Worm (Caenorhabditis elegans) whole organism, L1 larva: ENCODE results near the gene ops-1.

Experiments used
- C04F5.9 ChIP-seq: sonication (generic microtip); optimal IDR thresholded peaks from 2 replicates; lab custom pipeline; 2016; ENCODE audit warnings: missing genetic modification characterization, missing compliant biosample characterization
- C16A3.4 ChIP-seq: fragments of 150-350 bp; optimal IDR thresholded peaks from 2 replicates; lab custom pipeline; 2014; ENCODE audit warnings: missing biosample characterization, missing genetic modification characterization
- Y116A8C.19 ChIP-seq: sonication (generic microtip); optimal IDR thresholded peaks from 2 replicates; lab custom pipeline; 2016; ENCODE audit warnings: missing compliant biosample characterization, missing genetic modification characterization, borderline replicate concordance
- alr-1 ChIP-seq: fragments of 200-800 bp; sonication (Bioruptor generic); optimal IDR thresholded peaks from 2 replicates; lab custom pipeline; 2018; ENCODE audit warnings: borderline replicate concordance, mild to moderate bottlenecking, missing genetic modification characterization, missing compliant biosample characterization
- blmp-1 ChIP-seq: fragments of 150-350 bp; optimal IDR thresholded peaks from 2 replicates; lab custom pipeline; 2014; ENCODE audit warnings: missing biosample characterization, missing genetic modification characterization
- ceh-63 ChIP-seq: fragments of 200-800 bp; sonication (Bioruptor generic); optimal IDR thresholded peaks from 2 replicates; lab custom pipeline; 2018; ENCODE audit warnings: mild to moderate bottlenecking, missing genetic modification characterization, missing compliant biosample characterization
- ceh-88 ChIP-seq: fragments of 200-800 bp; sonication (Bioruptor generic); IDR thresholded peaks from 2 replicates; pipeline ENCODE4 v1.3.6; 2022; ENCODE audit warnings: missing genetic modification characterization, missing compliant biosample characterization
- dpl-1 ChIP-seq, 3 experiments: fragments of 150-350 bp in 2 of 3; sonication (generic microtip) in 1 of 3; optimal IDR thresholded peaks; 2 replicates each; lab custom pipeline; 2014 to 2017; ENCODE audit warnings: missing biosample characterization in 3 of 3, missing genetic modification characterization in 3 of 3, missing genetic modification reagents in 3 of 3
- efl-1 ChIP-seq, 4 experiments: fragments of 150-350 bp; optimal IDR thresholded peaks in 3 of 4; peaks in 1 of 4; 1 replicate in 1 of 4; 2 replicates in 3 of 4; lab custom pipeline; 2014; ENCODE audit warnings: missing biosample characterization in 2 of 4, missing genetic modification characterization in 2 of 4, missing genetic modification reagents in 2 of 4
- egl-13 ChIP-seq: sonication (generic microtip); optimal IDR thresholded peaks from 2 replicates; lab custom pipeline; 2016; ENCODE audit warnings: missing genotype, missing genetic modification reagents, missing genetic modification characterization, missing compliant biosample characterization
- egl-27 ChIP-seq, 2 experiments: fragments of 150-350 bp in 1 of 2; sonication (generic microtip); optimal IDR thresholded peaks; 3 replicates each; lab custom pipeline; 2017 to 2018; ENCODE audit warnings: missing biosample characterization in 2 of 2, missing genetic modification characterization in 2 of 2, missing genetic modification reagents in 2 of 2
- elt-2 ChIP-seq: sonication (generic microtip); optimal IDR thresholded peaks from 2 replicates; lab custom pipeline; 2016; ENCODE audit warnings: missing genetic modification characterization, mild to moderate bottlenecking, inconsistent platforms, missing compliant biosample characterization, missing genetic modification reagents
- elt-3 ChIP-seq, 6 experiments: fragments of 150-350 bp in 1 of 6; sonication (generic microtip); optimal IDR thresholded peaks; 2 replicates each; lab custom pipeline; 2017 to 2018; ENCODE audit warnings: missing biosample characterization in 6 of 6, missing genetic modification characterization in 6 of 6, inconsistent platforms in 1 of 6
- fkh-4 ChIP-seq: sonication (generic microtip); optimal IDR thresholded peaks from 2 replicates; lab custom pipeline; 2016; ENCODE audit warnings: missing compliant biosample characterization, missing genetic modification characterization, borderline replicate concordance
- fkh-8 ChIP-seq: sonication (generic microtip); optimal IDR thresholded peaks from 2 replicates; lab custom pipeline; 2016; ENCODE audit warnings: mild to moderate bottlenecking, missing genetic modification characterization, missing compliant biosample characterization
- fos-1 ChIP-seq: fragments of 150-350 bp; optimal IDR thresholded peaks from 2 replicates; lab custom pipeline; 2014; ENCODE audit warnings: missing biosample characterization, missing genetic modification characterization
- grh-1 ChIP-seq: fragments of 200-800 bp; sonication (Bioruptor generic); IDR thresholded peaks from 2 replicates; pipeline ENCODE4 v1.3.6; 2022; ENCODE audit warnings: missing genetic modification reagents, missing genetic modification characterization, missing compliant biosample characterization
- hlh-4 ChIP-seq: sonication (generic microtip); optimal IDR thresholded peaks from 2 replicates; lab custom pipeline; 2016; ENCODE audit warnings: mild to moderate bottlenecking, missing genetic modification characterization, missing compliant biosample characterization
- irx-1 ChIP-seq: sonication (generic microtip); optimal IDR thresholded peaks from 2 replicates; lab custom pipeline; 2016; ENCODE audit warnings: missing genetic modification characterization, missing compliant biosample characterization
- isw-1 ChIP-seq: fragments of 200-800 bp; sonication (Bioruptor generic); IDR thresholded peaks from 2 replicates; pipeline ENCODE4 v1.3.6; 2022; ENCODE audit warnings: missing genetic modification characterization, missing compliant biosample characterization
- jun-1 ChIP-seq: fragments of 150-350 bp; optimal IDR thresholded peaks from 2 replicates; lab custom pipeline; 2014; ENCODE audit warnings: missing biosample characterization, missing genetic modification reagents, missing genetic modification characterization
- lin-13 ChIP-seq: fragments of 150-350 bp; optimal IDR thresholded peaks from 2 replicates; lab custom pipeline; 2014; ENCODE audit warnings: missing biosample characterization, missing genetic modification reagents, missing genetic modification characterization
- lin-14 ChIP-seq: fragments of 200-800 bp; sonication (Bioruptor generic); optimal IDR thresholded peaks from 2 replicates; lab custom pipeline; 2018; ENCODE audit warnings: mild to moderate bottlenecking, missing genetic modification characterization, moderate library complexity, missing compliant biosample characterization
- lin-15B ChIP-seq: fragments of 150-350 bp; sonication (generic microtip); optimal IDR thresholded peaks from 3 replicates; lab custom pipeline; 2014; ENCODE audit warnings: missing biosample characterization, missing genetic modification characterization
- lin-35 ChIP-seq, 2 experiments: fragments of 150-350 bp; optimal IDR thresholded peaks; 2 replicates each; lab custom pipeline; 2014; ENCODE audit warnings: missing biosample characterization in 2 of 2, missing genetic modification characterization in 2 of 2, missing genetic modification reagents in 2 of 2
- lin-39 ChIP-seq: fragments of 150-350 bp; optimal IDR thresholded peaks from 2 replicates; lab custom pipeline; 2014; ENCODE audit warnings: missing biosample characterization, missing genetic modification reagents, missing genetic modification characterization
- mab-9 ChIP-seq: fragments of 200-800 bp; sonication (Bioruptor generic); IDR thresholded peaks from 2 replicates; pipeline ENCODE4 v1.3.6; 2022; ENCODE audit warnings: missing genetic modification reagents, missing genetic modification characterization, missing compliant biosample characterization
- mep-1 ChIP-seq: fragments of 150-350 bp; optimal IDR thresholded peaks from 2 replicates; lab custom pipeline; 2014; ENCODE audit warnings: missing biosample characterization, missing genetic modification characterization
- nhr-12 ChIP-seq: sonication (generic microtip); optimal IDR thresholded peaks from 2 replicates; lab custom pipeline; 2017; ENCODE audit warnings: missing biosample characterization, missing genetic modification characterization
- nhr-19 ChIP-seq: fragments of 200-800 bp; sonication (Bioruptor generic); conservative IDR thresholded peaks from 2 replicates; pipeline ENCODE4 v1.3.6; 2022; ENCODE audit warnings: missing genetic modification characterization, missing compliant biosample characterization
- nhr-28 ChIP-seq: fragments of 150-350 bp; optimal IDR thresholded peaks from 2 replicates; lab custom pipeline; 2014; ENCODE audit warnings: missing biosample characterization, missing genetic modification characterization
- nhr-84 ChIP-seq: sonication (generic microtip); optimal IDR thresholded peaks from 2 replicates; lab custom pipeline; 2017; ENCODE audit warnings: missing biosample characterization, missing genetic modification characterization
- pax-3 ChIP-seq: fragments of 200-800 bp; sonication (Bioruptor generic); optimal IDR thresholded peaks from 2 replicates; lab custom pipeline; 2018; ENCODE audit warnings: mild to moderate bottlenecking, missing genetic modification characterization, moderate library complexity, missing compliant biosample characterization
- snpc-4 ChIP-seq: fragments of 150-350 bp; optimal IDR thresholded peaks from 2 replicates; lab custom pipeline; 2014; ENCODE audit warnings: missing biosample characterization, missing genetic modification characterization
- snu-23 ChIP-seq: sonication (generic microtip); optimal IDR thresholded peaks from 2 replicates; lab custom pipeline; 2016; ENCODE audit warnings: missing genetic modification characterization, missing compliant biosample characterization
- sup-37 ChIP-seq: fragments of 200-800 bp; sonication (Bioruptor generic); optimal IDR thresholded peaks from 2 replicates; lab custom pipeline; 2018; ENCODE audit warnings: mild to moderate bottlenecking, missing genetic modification characterization, missing compliant biosample characterization
- swsn-7 ChIP-seq: sonication (generic microtip); optimal IDR thresholded peaks from 2 replicates; lab custom pipeline; 2016; ENCODE audit warnings: missing genetic modification characterization, missing compliant biosample characterization
- unc-62 ChIP-seq: fragments of 150-350 bp; optimal IDR thresholded peaks from 2 replicates; lab custom pipeline; 2014; ENCODE audit warnings: missing biosample characterization, missing genetic modification reagents, missing genetic modification characterization
- unc-86 ChIP-seq: sonication (generic microtip); optimal IDR thresholded peaks from 2 replicates; lab custom pipeline; 2016; ENCODE audit warnings: missing genetic modification characterization, missing compliant biosample characterization
- unc-98 ChIP-seq: fragments of 200-800 bp; sonication (Bioruptor generic); IDR thresholded peaks from 2 replicates; pipeline ENCODE4 v1.3.6; 2022; ENCODE audit warnings: missing genetic modification characterization, missing compliant biosample characterization
- vab-15 ChIP-seq: sonication (generic microtip); optimal IDR thresholded peaks from 2 replicates; lab custom pipeline; 2017; ENCODE audit warnings: missing genotype, mild to moderate bottlenecking, missing genetic modification characterization, missing compliant biosample characterization
- zip-4 ChIP-seq: fragments of 200-800 bp; sonication (Bioruptor generic); optimal IDR thresholded peaks from 2 replicates; lab custom pipeline; 2018; ENCODE audit warnings: mild to moderate bottlenecking, missing genetic modification characterization, moderate library complexity, missing compliant biosample characterization
- ztf-11 ChIP-seq, 2 experiments: sonication (generic microtip); optimal IDR thresholded peaks; 2 replicates each; lab custom pipeline; 2016 to 2017; ENCODE audit warnings: missing genetic modification characterization in 2 of 2, missing biosample characterization in 1 of 2, missing compliant biosample characterization in 1 of 2
- ztf-4 ChIP-seq: fragments of 150-350 bp; optimal IDR thresholded peaks from 2 replicates; lab custom pipeline; 2014; ENCODE audit warnings: missing biosample characterization, missing genetic modification characterization

The ops-1 gene

DNA sequence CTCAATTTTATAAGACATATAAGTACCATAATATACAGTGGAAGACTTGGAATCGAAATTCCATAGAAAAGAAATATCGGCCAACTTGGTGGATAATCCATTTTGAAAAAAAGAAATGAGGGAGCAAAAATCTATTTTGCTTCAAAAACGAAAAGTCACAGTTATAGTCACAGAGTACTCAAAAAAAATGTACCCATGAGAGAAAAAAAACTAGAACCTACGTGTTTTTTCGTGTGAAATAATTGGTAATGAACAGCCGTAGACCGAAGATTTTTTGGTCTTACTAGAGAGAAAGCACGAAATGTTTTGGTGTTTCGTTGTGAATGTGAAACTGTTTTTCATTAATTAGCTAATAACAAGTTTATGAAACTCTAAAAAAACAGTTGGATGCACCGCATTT, 14.8 kb downstream of the ops-1 start, which contains the start of gene srv-30:
Gene srv-30 (minus strand): TSS at position 101 of the 400 bp plus-strand sequence.
- TF ChIP-seq sup-37 (no peak), snpc-4 (tag; lab: Kevin White, UChicago) (no peak), dpl-1 (GFP tag; optimal IDR thresholded peaks at IDR 0.05; lab: Kevin White, UChicago) (no peak), fkh-4 (tag; lab: Kevin White, UChicago) (no peak), C04F5.9 (tag; lab: Kevin White, UChicago) (no peak), lin-14 (GFP tag; lab: Kevin White, UChicago) (no peak), swsn-7 (tag; lab: Kevin White, UChicago) (no peak), lin-39 (tag; lab: Kevin White, UChicago) (no peak), nhr-28 (tag; lab: Kevin White, UChicago) (no peak), alr-1 (tag; lab: Kevin White, UChicago) (no peak), C16A3.4 (no peak), nhr-12 (no peak), egl-27 (tag; optimal IDR thresholded peaks at IDR 0.05; lab: Kevin White, UChicago) (no peak), blmp-1 (no peak), unc-98 (GFP tag; lab: Robert Waterston, UW) (no peak)
- TF ChIP-seq, all 84 proteins: peak for 0

DNA sequence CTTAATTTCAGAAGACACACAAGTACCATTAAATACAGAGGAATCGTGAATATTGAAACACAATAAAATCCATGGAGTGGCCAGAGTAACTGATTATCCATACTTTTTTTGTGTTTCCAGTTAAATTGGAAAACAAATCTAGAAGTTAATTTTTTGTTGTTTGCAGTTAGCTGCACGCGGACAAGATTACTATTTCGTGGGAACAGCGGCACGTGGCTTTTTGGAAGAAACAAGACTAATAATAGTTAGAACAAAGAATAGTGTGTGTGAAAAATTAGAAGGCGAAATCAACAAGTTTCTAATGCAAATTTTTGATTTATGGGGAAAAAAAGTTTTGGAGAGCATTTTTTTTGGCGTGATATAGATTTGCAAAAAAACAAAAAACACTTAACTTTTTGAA, 17.7 kb downstream of the ops-1 start, which contains the start of gene srv-29:
Gene srv-29 (minus strand): TSS at position 101 of the 400 bp plus-strand sequence.
- no peak for TF ChIP-seq ceh-63 (GFP tag; lab: Kevin White, UChicago)
- no peak for TF ChIP-seq snu-23 (GFP tag; lab: Kevin White, UChicago)
- TF ChIP-seq nhr-19, result no peak
- no peak for TF ChIP-seq lin-35 (GFP tag; optimal IDR thresholded peaks at IDR 0.05; lab: Kevin White, UChicago)
- no peak for TF ChIP-seq isw-1
- no peak for TF ChIP-seq egl-13
- no peak for TF ChIP-seq elt-2 (tag; lab: Kevin White, UChicago)
- TF ChIP-seq Y116A8C.19 (tag; lab: Kevin White, UChicago), result no peak
- TF ChIP-seq irx-1 (tag; lab: Kevin White, UChicago), result no peak
- TF ChIP-seq lin-39 (tag; lab: Kevin White, UChicago), result no peak
- no peak for TF ChIP-seq pax-3
- no peak for TF ChIP-seq ztf-4
- no peak for TF ChIP-seq unc-86 (tag; lab: Kevin White, UChicago)
- no peak for TF ChIP-seq unc-62 (GFP tag; lab: Kevin White, UChicago)
- TF ChIP-seq lin-13 (GFP tag; lab: Kevin White, UChicago), result no peak
- no peak for TF ChIP-seq ztf-11 (tag; optimal IDR thresholded peaks at IDR 0.05; lab: Kevin White, UChicago)
- TF ChIP-seq, all 84 proteins: peak for 0

DNA sequence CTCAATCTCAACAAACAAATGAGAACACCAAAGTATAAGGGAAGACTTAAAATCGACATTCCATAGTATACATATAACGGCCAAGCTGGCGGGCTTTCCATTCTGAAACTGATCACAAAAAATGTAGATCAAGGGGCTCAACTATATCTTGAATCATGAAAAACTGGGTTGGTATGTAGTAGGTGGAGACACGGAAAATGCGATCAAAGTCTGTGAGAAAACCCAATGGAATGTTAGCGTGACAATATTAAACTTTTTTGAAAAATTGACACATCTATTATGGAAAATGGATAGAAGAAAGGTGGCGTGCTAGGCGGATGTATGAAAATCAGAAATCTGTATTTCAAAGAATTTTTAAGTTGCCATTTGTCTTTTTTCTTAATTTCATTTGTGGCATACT, 20.9 kb downstream of the ops-1 start, which contains the start of gene srv-28:
Gene srv-28 (minus strand): TSS at position 101 of the 400 bp plus-strand sequence.
- no peak for TF ChIP-seq efl-1 (optimal IDR thresholded peaks at IDR 0.05; lab: Kevin White, UChicago)
- TF ChIP-seq efl-1 (GFP tag; optimal IDR thresholded peaks at IDR 0.05 in 1 of 2; lab: Kevin White, UChicago), result peak in 1 of 2 experiments; percentile 2
- TF ChIP-seq Y116A8C.19 (tag; lab: Kevin White, UChicago), result no peak
- TF ChIP-seq, all 84 proteins: peak for 1

DNA sequence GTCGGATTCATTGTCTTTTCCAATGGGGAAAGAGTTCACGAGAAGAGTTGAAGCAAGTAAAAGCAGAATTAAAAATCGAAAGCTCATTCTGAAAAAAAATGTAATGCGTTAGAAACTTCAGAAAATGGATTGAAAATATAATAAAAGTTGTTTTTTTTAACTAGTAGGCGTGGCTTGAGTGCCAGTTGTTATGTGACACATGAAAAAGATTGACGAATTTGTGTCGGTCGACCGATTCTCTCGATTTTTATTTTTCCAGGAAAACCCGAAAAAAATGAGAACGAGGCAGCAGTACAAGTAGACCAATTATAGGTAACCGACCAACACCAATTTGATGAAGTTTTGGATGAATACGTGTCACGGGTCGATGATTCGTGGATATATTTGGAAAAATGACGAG, 24.4 kb downstream of the ops-1 start, which contains the start of gene nlp-16:
Gene nlp-16 (minus strand): TSS at position 101 of the 400 bp plus-strand sequence.
- TF ChIP-seq jun-1 (tag; lab: Kevin White, UChicago) (no peak), mep-1 (tag; lab: Kevin White, UChicago) (no peak)

DNA sequence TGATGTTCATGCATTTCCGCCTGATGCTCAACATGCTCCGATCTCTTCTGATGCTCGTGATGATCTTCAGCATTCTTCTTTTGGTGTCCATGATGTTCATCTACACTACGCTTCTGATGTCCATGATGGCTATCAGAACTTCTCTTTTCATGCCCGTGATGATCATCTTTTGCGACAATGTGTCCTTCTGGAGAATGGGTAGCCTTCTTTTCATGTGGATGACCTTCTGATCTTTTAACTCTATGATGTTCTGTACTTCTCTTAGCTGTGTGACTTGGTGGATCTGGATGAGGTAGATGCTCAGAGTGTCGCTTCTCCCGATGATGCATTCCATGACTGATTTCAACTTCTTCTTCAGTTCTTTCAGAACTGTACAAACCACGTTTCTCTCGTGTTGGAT, 25.2 kb downstream of the ops-1 start:
- TF ChIP-seq snu-23 (GFP tag; lab: Kevin White, UChicago) (no peak), nhr-84 (tag; lab: Kevin White, UChicago) (no peak), zip-4 (GFP tag; lab: Kevin White, UChicago) (no peak), fos-1 (tag; lab: Kevin White, UChicago) (no peak), lin-15B (tag; lab: Kevin White, UChicago) (no peak), grh-1 (no peak), egl-27 (tag; optimal IDR thresholded peaks at IDR 0.05; lab: Kevin White, UChicago) (no peak), Y116A8C.19 (tag; lab: Kevin White, UChicago) (no peak), blmp-1 (no peak), mab-9 (GFP tag; lab: Robert Waterston, UW) (no peak), vab-15 (tag; lab: Kevin White, UChicago) (no peak), ceh-88 (no peak), lin-39 (tag; lab: Kevin White, UChicago) (no peak), nhr-28 (tag; lab: Kevin White, UChicago) (no peak), dpl-1 (GFP tag; optimal IDR thresholded peaks at IDR 0.05; lab: Kevin White, UChicago) (no peak), unc-86 (tag; lab: Kevin White, UChicago) (no peak), fkh-8 (tag; lab: Kevin White, UChicago) (no peak), hlh-4 (tag; lab: Kevin White, UChicago) (no peak), elt-3 (tag; optimal IDR thresholded peaks at IDR 0.05; lab: Kevin White, UChicago) (no peak)
